Worm (Caenorhabditis elegans): ENCODE data around the gene acr-18.

DNA sequence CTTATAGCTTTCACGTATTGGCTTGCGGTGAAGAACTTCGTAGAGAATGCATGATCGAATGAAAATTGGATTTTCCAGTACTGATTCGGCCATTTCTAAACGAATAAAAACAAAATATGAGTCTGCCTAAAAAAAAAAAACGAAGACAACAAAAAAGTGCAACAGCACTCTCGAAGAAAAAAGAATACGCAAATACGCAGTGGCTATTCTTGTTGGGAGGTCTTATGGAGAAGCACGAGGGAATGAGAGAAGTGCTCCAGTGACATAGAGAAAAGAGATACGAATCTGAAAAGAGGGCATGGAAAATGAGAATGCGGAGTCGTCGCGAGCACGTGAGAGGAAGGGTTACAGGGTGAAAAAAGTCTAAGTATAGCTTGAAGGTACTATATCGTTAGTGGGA is 43.3 kb upstream of the acr-18 start, which contains the start of gene fbxa-152:
- TF ChIP-seq fos-1 (tag; optimal IDR thresholded peaks at IDR 0.05) (no peak), ztf-11 (tag; optimal IDR thresholded peaks at IDR 0.05) (no peak)
